Worm (Caenorhabditis elegans): ENCODE data around the gene Y43F8B.9.

DNA sequence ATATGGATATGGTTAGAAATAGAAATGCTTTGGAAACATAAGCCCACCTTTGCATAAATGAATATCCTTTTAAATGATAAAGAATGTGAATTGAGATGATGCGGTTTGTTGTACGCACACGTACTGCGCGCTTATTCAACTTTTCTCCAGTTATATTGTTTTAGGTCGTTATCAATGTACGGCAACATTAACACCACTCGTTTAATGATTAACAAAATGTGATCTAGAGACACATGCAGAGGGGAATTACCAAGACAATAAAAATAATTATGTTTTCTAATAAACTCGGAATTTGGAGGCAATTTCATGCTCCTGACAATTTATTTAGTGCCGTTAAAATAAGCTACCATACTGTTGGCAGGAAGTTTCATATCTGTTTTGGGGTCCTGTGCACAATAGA, 32.5 kb upstream of the Y43F8B.9 start, which contains the start of gene M04C3.1:
- TF ChIP-seq F13H6.1 (tag; optimal IDR thresholded peaks at IDR 0.05), result no peak
- no peak for TF ChIP-seq tbx-2 (tag; optimal IDR thresholded peaks at IDR 0.05)
- TF ChIP-seq sox-2 (GFP tag; IDR thresholded peaks at IDR 0.05), result no peak
- no peak for TF ChIP-seq unc-86 (tag; optimal IDR thresholded peaks at IDR 0.05)
- no peak for TF ChIP-seq hlh-15 (tag; optimal IDR thresholded peaks at IDR 0.05)
- TF ChIP-seq unc-3 (GFP tag; conservative IDR thresholded peaks at IDR 0.05), result no peak
- no peak for TF ChIP-seq unc-3 (tag; optimal IDR thresholded peaks at IDR 0.05)
- no peak for TF ChIP-seq K09A11.1 (tag; optimal IDR thresholded peaks at IDR 0.05; ENCODE audit: insufficient read depth)
- TF ChIP-seq pqm-1 (tag; optimal IDR thresholded peaks at IDR 0.05), result no peak
- no peak for TF ChIP-seq hlh-30 (tag; optimal IDR thresholded peaks at IDR 0.05; ENCODE audit: insufficient read depth)
- TF ChIP-seq unc-55 (GFP tag; optimal IDR thresholded peaks at IDR 0.05), result no peak
- no peak for TF ChIP-seq pha-4 (tag; optimal IDR thresholded peaks at IDR 0.05)
- TF ChIP-seq nfya-1 (tag; optimal IDR thresholded peaks at IDR 0.05), result no peak
- TF ChIP-seq gmeb-2 (tag; optimal IDR thresholded peaks at IDR 0.05), result no peak
